Fruit fly (Drosophila melanogaster): Measurements from ENCODE around the gene Sry-beta.

- TF ChIP-seq shn (GFP tag; optimal IDR thresholded peaks at IDR 0.05) (no peak), CG16815 (GFP tag; optimal IDR thresholded peaks at IDR 0.05) (no peak), Oli (tag; optimal IDR thresholded peaks at IDR 0.05) (no peak), CG17912 (GFP tag; optimal IDR thresholded peaks at IDR 0.05) (no peak), HLHmδ (GFP tag; optimal IDR thresholded peaks at IDR 0.05) (no peak), Max (GFP tag; optimal IDR thresholded peaks at IDR 0.05) (no peak), CG33557 (GFP tag; optimal IDR thresholded peaks at IDR 0.05) (no peak), ato (GFP tag; IDR thresholded peaks at IDR 0.05; ENCODE audit: partially characterized antibody) (no peak), wdn (GFP tag; IDR thresholded peaks at IDR 0.05) (no peak)
Measured at dm6 chr3R:30070198-30070597, 30.7 kb downstream of the Sry-beta start.

Data from whole organism, embryonic.